Worm (Caenorhabditis elegans) whole organism, L1 larva: Measurements from ENCODE around the gene srpa-72.
A peak's percentile ranks its signal among the peaks of the same experiment; 100 is the strongest.

Experiments used
- C16A3.4 ChIP-seq: fragments of 150-350 bp; optimal IDR thresholded peaks from 2 replicates; lab custom pipeline; 2014; ENCODE audit warnings: missing biosample characterization, missing genetic modification characterization
- C34B4.2 ChIP-seq: sonication (generic microtip); optimal IDR thresholded peaks from 2 replicates; lab custom pipeline; 2017; ENCODE audit warnings: mild to moderate bottlenecking, missing genetic modification characterization, missing compliant biosample characterization
- F16B12.6 ChIP-seq: fragments of 150-350 bp; optimal IDR thresholded peaks from 2 replicates; lab custom pipeline; 2014; ENCODE audit warnings: missing biosample characterization, missing genetic modification characterization
- Y116A8C.19 ChIP-seq: sonication (generic microtip); optimal IDR thresholded peaks from 2 replicates; lab custom pipeline; 2016; ENCODE audit warnings: missing compliant biosample characterization, missing genetic modification characterization, borderline replicate concordance
- ama-1 ChIP-seq: fragments of 150-350 bp; optimal IDR thresholded peaks from 2 replicates; lab custom pipeline; 2014
- blmp-1 ChIP-seq: fragments of 150-350 bp; optimal IDR thresholded peaks from 2 replicates; lab custom pipeline; 2014; ENCODE audit warnings: missing biosample characterization, missing genetic modification characterization
- ceh-63 ChIP-seq: fragments of 200-800 bp; sonication (Bioruptor generic); optimal IDR thresholded peaks from 2 replicates; lab custom pipeline; 2018; ENCODE audit warnings: mild to moderate bottlenecking, missing genetic modification characterization, missing compliant biosample characterization
- ceh-8 ChIP-seq: fragments of 200-800 bp; sonication (Bioruptor generic); optimal IDR thresholded peaks from 2 replicates; lab custom pipeline; 2018; ENCODE audit warnings: mild to moderate bottlenecking, missing genetic modification characterization, moderate library complexity, missing compliant biosample characterization
- ceh-88 ChIP-seq: fragments of 200-800 bp; sonication (Bioruptor generic); IDR thresholded peaks from 2 replicates; pipeline ENCODE4 v1.3.6; 2022; ENCODE audit warnings: missing genetic modification characterization, missing compliant biosample characterization
- ces-1 ChIP-seq: fragments of 150-350 bp; optimal IDR thresholded peaks from 2 replicates; lab custom pipeline; 2014; ENCODE audit warnings: missing biosample characterization, missing genetic modification reagents, missing genetic modification characterization
- dsc-1 ChIP-seq: sonication (generic microtip); optimal IDR thresholded peaks from 2 replicates; lab custom pipeline; 2016; ENCODE audit warnings: mild to moderate bottlenecking, missing genetic modification characterization, missing compliant biosample characterization
- elt-2 ChIP-seq: sonication (generic microtip); optimal IDR thresholded peaks from 2 replicates; lab custom pipeline; 2016; ENCODE audit warnings: missing genetic modification characterization, mild to moderate bottlenecking, inconsistent platforms, missing compliant biosample characterization, missing genetic modification reagents
- elt-3 ChIP-seq, 6 experiments: fragments of 150-350 bp in 1 of 6; sonication (generic microtip); optimal IDR thresholded peaks; 2 replicates each; lab custom pipeline; 2017 to 2018; ENCODE audit warnings: missing biosample characterization in 6 of 6, missing genetic modification characterization in 6 of 6, inconsistent platforms in 1 of 6
- ets-5 ChIP-seq: fragments of 200-800 bp; sonication (Bioruptor generic); IDR thresholded peaks from 2 replicates; pipeline ENCODE4 v1.3.6; 2022; ENCODE audit warnings: missing genetic modification characterization, missing compliant biosample characterization
- fkh-10 ChIP-seq: sonication (generic microtip); optimal IDR thresholded peaks from 2 replicates; lab custom pipeline; 2017; ENCODE audit warnings: missing biosample characterization, missing genetic modification reagents, missing genetic modification characterization
- fkh-4 ChIP-seq: sonication (generic microtip); optimal IDR thresholded peaks from 2 replicates; lab custom pipeline; 2016; ENCODE audit warnings: missing compliant biosample characterization, missing genetic modification characterization, borderline replicate concordance
- fkh-8 ChIP-seq: sonication (generic microtip); optimal IDR thresholded peaks from 2 replicates; lab custom pipeline; 2016; ENCODE audit warnings: mild to moderate bottlenecking, missing genetic modification characterization, missing compliant biosample characterization
- fos-1 ChIP-seq: fragments of 150-350 bp; optimal IDR thresholded peaks from 2 replicates; lab custom pipeline; 2014; ENCODE audit warnings: missing biosample characterization, missing genetic modification characterization
- grh-1 ChIP-seq: fragments of 200-800 bp; sonication (Bioruptor generic); IDR thresholded peaks from 2 replicates; pipeline ENCODE4 v1.3.6; 2022; ENCODE audit warnings: missing genetic modification reagents, missing genetic modification characterization, missing compliant biosample characterization
- hlh-17 ChIP-seq: fragments of 200-800 bp; sonication (Bioruptor generic); optimal IDR thresholded peaks from 2 replicates; lab custom pipeline; 2018; ENCODE audit warnings: missing genetic modification characterization, mild to moderate bottlenecking, missing compliant biosample characterization, moderate library complexity, borderline replicate concordance
- hpl-2 ChIP-seq: fragments of 150-350 bp; optimal IDR thresholded peaks from 2 replicates; lab custom pipeline; 2014; ENCODE audit warnings: missing biosample characterization, missing genetic modification reagents, missing genetic modification characterization
- isw-1 ChIP-seq: fragments of 200-800 bp; sonication (Bioruptor generic); IDR thresholded peaks from 2 replicates; pipeline ENCODE4 v1.3.6; 2022; ENCODE audit warnings: missing genetic modification characterization, missing compliant biosample characterization
- lin-15B ChIP-seq: fragments of 150-350 bp; sonication (generic microtip); optimal IDR thresholded peaks from 3 replicates; lab custom pipeline; 2014; ENCODE audit warnings: missing biosample characterization, missing genetic modification characterization
- lin-35 ChIP-seq, 2 experiments: fragments of 150-350 bp; optimal IDR thresholded peaks; 2 replicates each; lab custom pipeline; 2014; ENCODE audit warnings: missing biosample characterization in 2 of 2, missing genetic modification characterization in 2 of 2, missing genetic modification reagents in 2 of 2
- lir-3 ChIP-seq: sonication (generic microtip); optimal IDR thresholded peaks from 2 replicates; lab custom pipeline; 2016; ENCODE audit warnings: mild to moderate bottlenecking, missing genetic modification characterization, moderate library complexity, missing compliant biosample characterization; ENCODE audit not compliant: poor library complexity
- mab-9 ChIP-seq: fragments of 200-800 bp; sonication (Bioruptor generic); IDR thresholded peaks from 2 replicates; pipeline ENCODE4 v1.3.6; 2022; ENCODE audit warnings: missing genetic modification reagents, missing genetic modification characterization, missing compliant biosample characterization
- mep-1 ChIP-seq: fragments of 150-350 bp; optimal IDR thresholded peaks from 2 replicates; lab custom pipeline; 2014; ENCODE audit warnings: missing biosample characterization, missing genetic modification characterization
- nhr-19 ChIP-seq: fragments of 200-800 bp; sonication (Bioruptor generic); conservative IDR thresholded peaks from 2 replicates; pipeline ENCODE4 v1.3.6; 2022; ENCODE audit warnings: missing genetic modification characterization, missing compliant biosample characterization
- nhr-237 ChIP-seq: fragments of 150-350 bp; optimal IDR thresholded peaks from 2 replicates; lab custom pipeline; 2014; ENCODE audit warnings: missing biosample characterization, missing genetic modification characterization
- nhr-47 ChIP-seq: sonication (generic microtip); optimal IDR thresholded peaks from 2 replicates; lab custom pipeline; 2016; ENCODE audit warnings: mild to moderate bottlenecking, missing genetic modification characterization, moderate library complexity, missing compliant biosample characterization
- nhr-71 ChIP-seq: sonication (generic microtip); optimal IDR thresholded peaks from 2 replicates; lab custom pipeline; 2016; ENCODE audit warnings: mild to moderate bottlenecking, missing genetic modification characterization, moderate library complexity, missing compliant biosample characterization
- nhr-84 ChIP-seq: sonication (generic microtip); optimal IDR thresholded peaks from 2 replicates; lab custom pipeline; 2017; ENCODE audit warnings: missing biosample characterization, missing genetic modification characterization
- nhr-90 ChIP-seq: sonication (generic microtip); optimal IDR thresholded peaks from 2 replicates; lab custom pipeline; 2016; ENCODE audit warnings: mild to moderate bottlenecking, missing genetic modification characterization, missing compliant biosample characterization; ENCODE audit not compliant: poor library complexity
- pqm-1 ChIP-seq: sonication (generic microtip); optimal IDR thresholded peaks from 3 replicates; lab custom pipeline; 2017; ENCODE audit warnings: missing biosample characterization, missing genetic modification characterization
- rnt-1 ChIP-seq: sonication (generic microtip); optimal IDR thresholded peaks from 2 replicates; lab custom pipeline; 2016; ENCODE audit warnings: mild to moderate bottlenecking, missing genetic modification characterization, moderate library complexity, missing compliant biosample characterization
- snu-23 ChIP-seq: sonication (generic microtip); optimal IDR thresholded peaks from 2 replicates; lab custom pipeline; 2016; ENCODE audit warnings: missing genetic modification characterization, missing compliant biosample characterization
- sox-4 ChIP-seq: sonication (generic microtip); optimal IDR thresholded peaks from 2 replicates; lab custom pipeline; 2016; ENCODE audit warnings: missing genetic modification characterization, missing compliant biosample characterization
- sup-37 ChIP-seq: fragments of 200-800 bp; sonication (Bioruptor generic); optimal IDR thresholded peaks from 2 replicates; lab custom pipeline; 2018; ENCODE audit warnings: mild to moderate bottlenecking, missing genetic modification characterization, missing compliant biosample characterization
- unc-30 ChIP-seq: sonication (generic microtip); optimal IDR thresholded peaks from 2 replicates; lab custom pipeline; 2017; ENCODE audit warnings: missing biosample characterization, missing genetic modification characterization
- unc-62 ChIP-seq: fragments of 150-350 bp; optimal IDR thresholded peaks from 2 replicates; lab custom pipeline; 2014; ENCODE audit warnings: missing biosample characterization, missing genetic modification reagents, missing genetic modification characterization
- unc-86 ChIP-seq: sonication (generic microtip); optimal IDR thresholded peaks from 2 replicates; lab custom pipeline; 2016; ENCODE audit warnings: missing genetic modification characterization, missing compliant biosample characterization
- unc-98 ChIP-seq: fragments of 200-800 bp; sonication (Bioruptor generic); IDR thresholded peaks from 2 replicates; pipeline ENCODE4 v1.3.6; 2022; ENCODE audit warnings: missing genetic modification characterization, missing compliant biosample characterization
- vab-15 ChIP-seq: sonication (generic microtip); optimal IDR thresholded peaks from 2 replicates; lab custom pipeline; 2017; ENCODE audit warnings: missing genotype, mild to moderate bottlenecking, missing genetic modification characterization, missing compliant biosample characterization
- xbp-1 ChIP-seq: sonication (generic microtip); optimal IDR thresholded peaks from 2 replicates; lab custom pipeline; 2016; ENCODE audit warnings: missing genetic modification characterization, missing compliant biosample characterization
- zag-1 ChIP-seq: fragments of 150-350 bp; optimal IDR thresholded peaks from 2 replicates; lab custom pipeline; 2014; ENCODE audit warnings: missing biosample characterization, missing genetic modification characterization
- ztf-11 ChIP-seq, 2 experiments: sonication (generic microtip); optimal IDR thresholded peaks; 2 replicates each; lab custom pipeline; 2016 to 2017; ENCODE audit warnings: missing genetic modification characterization in 2 of 2, missing biosample characterization in 1 of 2, missing compliant biosample characterization in 1 of 2
- ztf-4 ChIP-seq: fragments of 150-350 bp; optimal IDR thresholded peaks from 2 replicates; lab custom pipeline; 2014; ENCODE audit warnings: missing biosample characterization, missing genetic modification characterization

The srpa-72 gene

ce11 chrII:2747956-2748621, 39.2 kb upstream of the srpa-72 start (continued):
- peak; percentile 55 for TF ChIP-seq snu-23 (GFP tag; lab: Kevin White, UChicago)
- no peak for TF ChIP-seq C34B4.2 (tag; lab: Kevin White, UChicago)
- TF ChIP-seq pqm-1: no peak
- no peak for TF ChIP-seq vab-15
- TF ChIP-seq ztf-11 (tag; optimal IDR thresholded peaks at IDR 0.05; lab: Kevin White, UChicago): no peak
- peak; percentile 94 for TF ChIP-seq fkh-8 (tag; lab: Kevin White, UChicago)
- peak; percentile 76 for TF ChIP-seq nhr-71 (tag; lab: Kevin White, UChicago)
- TF ChIP-seq ces-1 (GFP tag; lab: Kevin White, UChicago): no peak
- TF ChIP-seq dsc-1: peak; percentile 46
- peak; percentile 3 for TF ChIP-seq ceh-8 (GFP tag; lab: Kevin White, UChicago)
- TF ChIP-seq nhr-84 (tag; lab: Kevin White, UChicago): no peak
- no peak for TF ChIP-seq nhr-90 (tag; lab: Kevin White, UChicago)
- TF ChIP-seq hlh-17 (GFP tag; lab: Kevin White, UChicago): no peak
- TF ChIP-seq isw-1 (GFP tag; lab: Robert Waterston, UW): peak; percentile 53
- TF ChIP-seq F16B12.6: no peak

ce11 chrII:2749595-2750048, 37.7 kb upstream of the srpa-72 start, which contains the start of gene F29A7.4:
Gene F29A7.4 (plus strand): TSS chrII:2749998.
- TF ChIP-seq unc-62 (no peak), fkh-10 (GFP tag; lab: Kevin White, UChicago) (no peak), elt-2 (tag; lab: Kevin White, UChicago) (peak; percentile 72)
- TF ChIP-seq, all 84 proteins: peak for 1

ce11 chrII:2751278-2751677, 36.0 kb upstream of the srpa-72 start:
- no peak for TF ChIP-seq ama-1 (lab: Kevin White, UChicago)
- TF ChIP-seq unc-86: no peak
- TF ChIP-seq mep-1: no peak
- TF ChIP-seq mab-9 (GFP tag; lab: Robert Waterston, UW): no peak
- no peak for TF ChIP-seq C16A3.4
- TF ChIP-seq zag-1 (tag; lab: Kevin White, UChicago): no peak
- TF ChIP-seq fkh-4 (tag; lab: Kevin White, UChicago): no peak
- TF ChIP-seq nhr-19 (GFP tag; lab: Robert Waterston, UW): no peak
- TF ChIP-seq fos-1 (tag; lab: Kevin White, UChicago): no peak
- TF ChIP-seq lir-3: no peak
- TF ChIP-seq vab-15: no peak
- TF ChIP-seq blmp-1 (tag; lab: Kevin White, UChicago): no peak
- TF ChIP-seq ceh-88 (GFP tag; lab: Robert Waterston, UW): no peak
- no peak for TF ChIP-seq ztf-4
- no peak for TF ChIP-seq ets-5 (GFP tag; lab: Robert Waterston, UW)
- TF ChIP-seq unc-30 (tag; lab: Kevin White, UChicago): no peak
- no peak for TF ChIP-seq lin-15B (tag; lab: Kevin White, UChicago)
- TF ChIP-seq rnt-1: no peak
- no peak for TF ChIP-seq sup-37 (GFP tag; lab: Kevin White, UChicago)

ce11 chrII:2752536-2752935, 34.7 kb upstream of the srpa-72 start, which contains the start of gene F29A7.6:
Gene F29A7.6 (minus strand): TSS chrII:2752611.
- TF ChIP-seq F16B12.6: peak; percentile 25
- peak; percentile 68 for TF ChIP-seq unc-98 (GFP tag; lab: Robert Waterston, UW)
- TF ChIP-seq hpl-2 (GFP tag; lab: Kevin White, UChicago): no peak
- 0 out of 2 replicates have a peak, but pooled peaks have one; percentile 19 for TF ChIP-seq grh-1
- peak; percentile 67 for TF ChIP-seq xbp-1
- TF ChIP-seq nhr-84 (tag; lab: Kevin White, UChicago): no peak
- TF ChIP-seq Y116A8C.19 (tag; lab: Kevin White, UChicago): no peak
- peak; percentile 81 for TF ChIP-seq nhr-47
- TF ChIP-seq ceh-8 (GFP tag; lab: Kevin White, UChicago): no peak
- TF ChIP-seq fos-1 (tag; lab: Kevin White, UChicago): no peak
- no peak for TF ChIP-seq lir-3
- TF ChIP-seq ceh-88 (GFP tag; lab: Robert Waterston, UW): no peak
- TF ChIP-seq dsc-1: peak; percentile 78
- no peak for TF ChIP-seq nhr-237 (tag; lab: Kevin White, UChicago)
- no peak for TF ChIP-seq ceh-63 (GFP tag; lab: Kevin White, UChicago)
- no peak for TF ChIP-seq ztf-4
- peak; percentile 65 for TF ChIP-seq sox-4 (tag; lab: Kevin White, UChicago)
- TF ChIP-seq elt-3 (tag; optimal IDR thresholded peaks at IDR 0.05; lab: Kevin White, UChicago): peak in 1 of 6 experiments; percentile 17
- TF ChIP-seq lin-35 (GFP tag; optimal IDR thresholded peaks at IDR 0.05; lab: Kevin White, UChicago): peak; percentile 53 to 63
- TF ChIP-seq fkh-10 (GFP tag; lab: Kevin White, UChicago): no peak
